Worm (Caenorhabditis elegans): ENCODE measurements around the gene ZC395.11.

DNA sequence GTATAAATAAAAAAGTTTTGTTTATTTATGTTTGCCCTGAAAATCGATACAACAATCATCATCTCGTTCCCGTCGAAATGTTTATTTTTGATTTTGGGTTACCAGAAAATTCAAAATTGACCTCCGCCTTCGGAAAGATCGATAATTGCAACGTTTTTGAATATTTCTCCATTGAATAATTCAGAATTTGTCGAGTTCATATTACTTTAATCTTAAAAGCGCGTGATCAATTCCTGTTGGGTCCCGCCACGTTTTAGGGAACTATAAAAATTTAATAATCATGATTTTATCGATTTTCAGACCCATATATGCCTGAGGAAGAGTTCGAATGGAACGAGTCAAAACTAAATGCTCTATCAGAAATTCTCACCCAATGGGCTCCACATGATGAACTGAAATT is 40.2 kb upstream of the ZC395.11 start, which contains the start of gene sorf-2:
- TF ChIP-seq nhr-77 (tag; optimal IDR thresholded peaks at IDR 0.05): no peak
- no peak for TF ChIP-seq lin-39 (tag; optimal IDR thresholded peaks at IDR 0.05)
- no peak for TF ChIP-seq cey-2 (tag; optimal IDR thresholded peaks at IDR 0.05; ENCODE audit: borderline replicate concordance, insufficient read depth)

Data from whole organism, L4 larva.